Fruit fly (Drosophila melanogaster) whole organism, embryonic: ENCODE data around the gene Cyp303a1.

Source experiments
- Abd-B ChIP-seq: fragments of 200-800 bp; sonication (Bioruptor generic); optimal IDR thresholded peaks from 2 replicates; lab custom pipeline; 2018; ENCODE audit warnings: missing biosample characterization, mild to moderate bottlenecking, missing genetic modification characterization, moderate library complexity
- Ada2b ChIP-seq: fragments of 200-800 bp; sonication (Bioruptor generic); IDR thresholded peaks from 2 replicates; pipeline ENCODE4 v1.3.6; 2022; ENCODE audit warnings: missing biosample characterization, missing genetic modification characterization
- Bdp1 ChIP-seq: fragments of 200-800 bp; sonication (Bioruptor generic); optimal IDR thresholded peaks from 3 replicates; lab custom pipeline; 2016; ENCODE audit warnings: missing biosample characterization, missing genetic modification characterization
- CG10462 ChIP-seq: fragments of 200-800 bp; sonication (Bioruptor generic); optimal IDR thresholded peaks from 2 replicates; lab custom pipeline; 2016; ENCODE audit warnings: missing biosample characterization, missing genetic modification characterization
- CG10543 ChIP-seq: fragments of 200-800 bp; sonication (Bioruptor generic); optimal IDR thresholded peaks from 3 replicates; lab custom pipeline; 2017; ENCODE audit warnings: missing biosample characterization, mild to moderate bottlenecking, missing genetic modification characterization, moderate library complexity
- CG11723 ChIP-seq: fragments of 200-800 bp; sonication (Bioruptor generic); optimal IDR thresholded peaks from 2 replicates; lab custom pipeline; 2017; ENCODE audit warnings: missing biosample characterization, mild to moderate bottlenecking, missing genetic modification characterization
- CG12071 ChIP-seq: fragments of 200-800 bp; sonication (Bioruptor generic); optimal IDR thresholded peaks from 3 replicates; lab custom pipeline; 2018; ENCODE audit warnings: missing biosample characterization, mild to moderate bottlenecking, missing genetic modification characterization
- CG14667 ChIP-seq: fragments of 200-800 bp; sonication (Bioruptor generic); IDR thresholded peaks from 2 replicates; pipeline ENCODE4 v1.3.6; 2022; ENCODE audit warnings: missing biosample characterization, missing genetic modification characterization
- CG16863 ChIP-seq: fragments of 200-800 bp; sonication (Bioruptor generic); optimal IDR thresholded peaks from 3 replicates; lab custom pipeline; 2016; ENCODE audit warnings: missing biosample characterization, missing genetic modification characterization
- CG17359 ChIP-seq: fragments of 200-800 bp; sonication (Bioruptor generic); optimal IDR thresholded peaks from 3 replicates; lab custom pipeline; 2018; ENCODE audit warnings: missing biosample characterization, mild to moderate bottlenecking, missing genetic modification characterization, moderate library complexity
- CG17612 ChIP-seq: fragments of 200-800 bp; sonication (Bioruptor generic); IDR thresholded peaks from 2 replicates; pipeline ENCODE4 v1.3.6; 2022; ENCODE audit warnings: missing biosample characterization, missing genetic modification characterization
- CG18011 ChIP-seq: fragments of 200-800 bp; sonication (Bioruptor generic); optimal IDR thresholded peaks from 2 replicates; lab custom pipeline; 2017; ENCODE audit warnings: missing biosample characterization, missing genetic modification characterization, mild to moderate bottlenecking, moderate library complexity, missing genotype
- CG3163 ChIP-seq: fragments of 200-800 bp; sonication (Bioruptor generic); optimal IDR thresholded peaks from 3 replicates; lab custom pipeline; 2016; ENCODE audit warnings: missing biosample characterization, missing genetic modification characterization
- CG3407 ChIP-seq: fragments of 200-800 bp; sonication (Bioruptor generic); optimal IDR thresholded peaks from 2 replicates; lab custom pipeline; 2018; ENCODE audit warnings: missing biosample characterization, mild to moderate bottlenecking, missing genetic modification characterization
- CG34376 ChIP-seq: fragments of 200-800 bp; sonication (Bioruptor generic); optimal IDR thresholded peaks from 2 replicates; lab custom pipeline; 2018; ENCODE audit warnings: missing biosample characterization, mild to moderate bottlenecking, missing genetic modification characterization
- CG4360 ChIP-seq: fragments of 200-800 bp; sonication (Bioruptor generic); IDR thresholded peaks from 2 replicates; pipeline ENCODE4 v1.3.6; 2022; ENCODE audit warnings: missing biosample characterization, missing genetic modification characterization
- CG5245 ChIP-seq: fragments of 200-800 bp; sonication (Bioruptor generic); optimal IDR thresholded peaks from 3 replicates; lab custom pipeline; 2016; ENCODE audit warnings: missing biosample characterization, missing genetic modification characterization
- CG8478 ChIP-seq: fragments of >200 bp; optimal IDR thresholded peaks from 2 replicates; lab custom pipeline; 2018
- CG9609 ChIP-seq: fragments of 200-800 bp; sonication (Bioruptor generic); optimal IDR thresholded peaks from 3 replicates; lab custom pipeline; 2016; ENCODE audit warnings: missing biosample characterization, missing genetic modification characterization
- CrebB ChIP-seq: fragments of 200-800 bp; sonication (Bioruptor generic); optimal IDR thresholded peaks from 3 replicates; lab custom pipeline; 2018; ENCODE audit warnings: missing biosample characterization, mild to moderate bottlenecking, missing genetic modification characterization
- Gsc ChIP-seq: fragments of 200-800 bp; sonication (Bioruptor generic); IDR thresholded peaks from 2 replicates; pipeline ENCODE4 v1.3.6; 2022; ENCODE audit warnings: missing biosample characterization, missing genetic modification characterization
- Hr51 ChIP-seq, 2 experiments: fragments of 200-800 bp; sonication (Bioruptor generic); optimal IDR thresholded peaks; 2 replicates in 1 of 2; 3 replicates in 1 of 2; lab custom pipeline; 2016 to 2018; ENCODE audit warnings: missing biosample characterization in 2 of 2, missing genetic modification characterization in 2 of 2, mild to moderate bottlenecking in 1 of 2, moderate library complexity in 1 of 2
- Lpt ChIP-seq: fragments of >200 bp; optimal IDR thresholded peaks from 2 replicates; lab custom pipeline; 2018; ENCODE audit warnings: missing biosample characterization, missing genetic modification characterization
- Max ChIP-seq: fragments of 200-800 bp; sonication (Bioruptor generic); optimal IDR thresholded peaks from 2 replicates; lab custom pipeline; 2016; ENCODE audit warnings: missing biosample characterization, mild to moderate bottlenecking, missing genetic modification characterization
- Sin3A ChIP-seq: fragments of >200 bp; optimal IDR thresholded peaks from 2 replicates; lab custom pipeline; 2018
- Sry-δ ChIP-seq: fragments of 200-800 bp; sonication (Bioruptor generic); optimal IDR thresholded peaks from 2 replicates; lab custom pipeline; 2016; ENCODE audit warnings: missing biosample characterization, missing genetic modification characterization
- dan ChIP-seq: fragments of 200-800 bp; sonication (Bioruptor generic); IDR thresholded peaks from 2 replicates; pipeline ENCODE4 v1.3.6; 2022; ENCODE audit warnings: missing biosample characterization, missing genetic modification characterization
- dati ChIP-seq: fragments of 200-800 bp; sonication (Bioruptor generic); IDR thresholded peaks from 2 replicates; pipeline ENCODE4 v1.3.6; 2022; ENCODE audit warnings: missing biosample characterization, missing genetic modification characterization
- dysf ChIP-seq: fragments of 200-800 bp; sonication (Bioruptor generic); IDR thresholded peaks from 3 replicates; pipeline ENCODE4 v1.3.6; 2022; ENCODE audit warnings: missing biosample characterization, missing genetic modification characterization
- ewg ChIP-seq: fragments of 200-800 bp; sonication (Bioruptor generic); optimal IDR thresholded peaks from 3 replicates; lab custom pipeline; 2017; ENCODE audit warnings: mild to moderate bottlenecking, missing biosample characterization, missing genetic modification reagents, missing genetic modification characterization
- eyg ChIP-seq: fragments of 200-800 bp; sonication (Bioruptor generic); optimal IDR thresholded peaks from 3 replicates; lab custom pipeline; 2016; ENCODE audit warnings: missing biosample characterization, missing genetic modification characterization
- ftz-f1 ChIP-seq: fragments of 200-800 bp; sonication (Bioruptor generic); optimal IDR thresholded peaks from 2 replicates; lab custom pipeline; 2016; ENCODE audit warnings: missing biosample characterization, missing genetic modification characterization
- gem ChIP-seq: fragments of 200-800 bp; sonication (Bioruptor generic); optimal IDR thresholded peaks from 2 replicates; lab custom pipeline; 2019; ENCODE audit warnings: missing biosample characterization, mild to moderate bottlenecking, missing genetic modification characterization, moderate library complexity
- jumu ChIP-seq: fragments of 200-800 bp; sonication (Bioruptor generic); optimal IDR thresholded peaks from 3 replicates; lab custom pipeline; 2016; ENCODE audit warnings: missing biosample characterization, missing genetic modification characterization
- lilli ChIP-seq: fragments of 200-800 bp; sonication (Bioruptor generic); optimal IDR thresholded peaks from 3 replicates; lab custom pipeline; 2016; ENCODE audit warnings: missing biosample characterization, missing genetic modification characterization
- mam ChIP-seq: fragments of 200-800 bp; sonication (Bioruptor generic); optimal IDR thresholded peaks from 3 replicates; lab custom pipeline; 2016; ENCODE audit warnings: missing biosample characterization, missing genetic modification characterization
- nau ChIP-seq: fragments of 200-800 bp; sonication (Bioruptor generic); optimal IDR thresholded peaks from 3 replicates; lab custom pipeline; 2017; ENCODE audit warnings: missing biosample characterization, mild to moderate bottlenecking, missing genetic modification characterization, missing genetic modification reagents
- odd ChIP-seq: fragments of 200-800 bp; sonication (Bioruptor generic); optimal IDR thresholded peaks from 2 replicates; lab custom pipeline; 2017; ENCODE audit warnings: missing biosample characterization, mild to moderate bottlenecking, missing genetic modification characterization
- peb ChIP-seq: fragments of 200-800 bp; sonication (Bioruptor generic); IDR thresholded peaks from 2 replicates; pipeline ENCODE4 v1.3.6; 2022; ENCODE audit warnings: missing biosample characterization, missing genetic modification characterization
- pfk ChIP-seq: fragments of 200-800 bp; sonication (Bioruptor generic); optimal IDR thresholded peaks from 2 replicates; lab custom pipeline; 2018; ENCODE audit warnings: missing biosample characterization, mild to moderate bottlenecking, missing genetic modification characterization, moderate library complexity
- pzg ChIP-seq: fragments of 200-800 bp; sonication (Bioruptor generic); optimal IDR thresholded peaks from 3 replicates; lab custom pipeline; 2018; ENCODE audit warnings: missing biosample characterization, mild to moderate bottlenecking, missing genetic modification characterization, moderate library complexity
- sc ChIP-seq, 3 experiments: fragments of >200 bp in 2 of 3; fragments of 200-800 bp in 1 of 3; sonication (Bioruptor generic) in 1 of 3; optimal IDR thresholded peaks; 2 replicates in 2 of 3; 3 replicates in 1 of 3; lab custom pipeline; 2017; ENCODE audit warnings: mild to moderate bottlenecking in 1 of 3, missing biosample characterization in 1 of 3, missing genetic modification characterization in 1 of 3, missing genetic modification reagents in 1 of 3
- sd ChIP-seq: fragments of 200-800 bp; sonication (Bioruptor generic); optimal IDR thresholded peaks from 3 replicates; lab custom pipeline; 2018; ENCODE audit warnings: missing biosample characterization, mild to moderate bottlenecking, missing genetic modification characterization, moderate library complexity
- shn ChIP-seq: fragments of 200-800 bp; sonication (Bioruptor generic); optimal IDR thresholded peaks from 3 replicates; lab custom pipeline; 2016; ENCODE audit warnings: missing biosample characterization, missing genetic modification characterization
- sug ChIP-seq: fragments of 200-800 bp; optimal IDR thresholded peaks from 2 replicates; lab custom pipeline; 2019; ENCODE audit warnings: missing biosample characterization, mild to moderate bottlenecking, missing genetic modification characterization, moderate library complexity
- tap ChIP-seq: fragments of 200-800 bp; optimal IDR thresholded peaks from 3 replicates; lab custom pipeline; 2019; ENCODE audit warnings: missing biosample characterization, mild to moderate bottlenecking, missing genetic modification characterization, moderate library complexity
- trem ChIP-seq: fragments of 200-800 bp; optimal IDR thresholded peaks from 3 replicates; lab custom pipeline; 2019; ENCODE audit warnings: missing biosample characterization, mild to moderate bottlenecking, missing genetic modification characterization, moderate library complexity
- tx ChIP-seq: fragments of 200-800 bp; sonication (Bioruptor generic); optimal IDR thresholded peaks from 2 replicates; lab custom pipeline; 2016; ENCODE audit warnings: missing biosample characterization, missing genetic modification characterization
- zen2 ChIP-seq: fragments of 200-800 bp; sonication (Bioruptor generic); IDR thresholded peaks from 3 replicates; pipeline ENCODE4 v1.3.6; 2022; ENCODE audit warnings: missing biosample characterization, missing genetic modification characterization; ENCODE audit not compliant: partially characterized antibody

The Cyp303a1 gene

dm6 chr2L:16325515-16326257 is 31.7 kb downstream of the Cyp303a1 start, which contains the start of gene cact (continued):
- TF ChIP-seq sd (no peak), CrebB (tag; lab: Kevin White, UChicago) (peak; percentile 81), Gsc (GFP tag; lab: Robert Waterston, UW) (no peak), CG17359 (tag; lab: Kevin White, UChicago) (peak; percentile 94), jumu (GFP tag; lab: Kevin White, UChicago) (peak; percentile 94), Max (GFP tag; lab: Kevin White, UChicago) (peak; percentile 87), CG12071 (GFP tag; lab: Kevin White, UChicago) (peak; percentile 68), dysf (peak; percentile 91), mam (GFP tag; lab: Kevin White, UChicago) (peak; percentile 95), CG17612 (GFP tag; lab: Robert Waterston, UW) (peak; percentile 58; the same call in 1 of the 2 replicates), Abd-B (GFP tag; lab: Kevin White, UChicago) (peak; percentile 91), ftz-f1 (GFP tag; lab: Kevin White, UChicago) (peak; percentile 27), Ada2b (GFP tag; lab: Robert Waterston, UW) (peak; percentile 87), CG4360 (GFP tag; lab: Robert Waterston, UW) (peak; percentile 90), CG9609 (peak; percentile 94), tx (peak; percentile 95), Lpt (GFP tag; lab: Kevin White, UChicago) (no peak), lilli (GFP tag; lab: Kevin White, UChicago) (peak; percentile 97), eyg (GFP tag; lab: Kevin White, UChicago) (peak; percentile 89), Bdp1 (GFP tag; lab: Kevin White, UChicago) (peak; percentile 89), tap (tag; lab: Kevin White, UChicago) (peak; percentile 71), ewg (GFP tag; lab: Kevin White, UChicago) (peak; percentile 83), nau (GFP tag; lab: Kevin White, UChicago) (peak; percentile 83), CG3407 (GFP tag; lab: Kevin White, UChicago) (peak; percentile 79), Sin3A (lab: Kevin White, UChicago) (peak; percentile 45), CG16863 (GFP tag; lab: Kevin White, UChicago) (peak; percentile 89), pzg (peak; percentile 66), CG10543 (GFP tag; lab: Kevin White, UChicago) (peak; percentile 92), shn (GFP tag; lab: Kevin White, UChicago) (peak; percentile 91), trem (tag; lab: Kevin White, UChicago) (peak; percentile 94), Sry-δ (peak; percentile 80), dati (GFP tag; lab: Robert Waterston, UW) (no peak; the same call in 1 of the 2 replicates), peb (GFP tag; lab: Robert Waterston, UW) (peak; percentile 74), CG34376 (peak; percentile 84), dan (GFP tag; lab: Robert Waterston, UW) (no peak), CG18011 (GFP tag; lab: Kevin White, UChicago) (peak; percentile 85), sc (optimal IDR thresholded peaks at IDR 0.05; lab: Kevin White, UChicago) (no peak), sc (GFP tag; optimal IDR thresholded peaks at IDR 0.05; lab: Kevin White, UChicago) (peak; percentile 85), gem (peak; percentile 97), CG14667 (GFP tag; lab: Robert Waterston, UW) (no peak; the same call in 1 of the 2 replicates), Hr51 (GFP tag; optimal IDR thresholded peaks at IDR 0.05; lab: Kevin White, UChicago) (peak; percentile 92 to 93), CG5245 (GFP tag; lab: Kevin White, UChicago) (peak; percentile 82), sug (tag; lab: Kevin White, UChicago) (peak; percentile 88), CG10462 (peak; percentile 85), CG8478 (lab: Kevin White, UChicago) (no peak), pfk (GFP tag; lab: Kevin White, UChicago) (peak; percentile 39), odd (GFP tag; lab: Kevin White, UChicago) (peak; percentile 72), CG11723 (GFP tag; lab: Kevin White, UChicago) (peak; percentile 82), zen2 (no peak), CG3163 (GFP tag; lab: Kevin White, UChicago) (peak; percentile 80)
